Fruit fly (Drosophila melanogaster): Measurements from ENCODE around the gene Pde9.

DNA sequence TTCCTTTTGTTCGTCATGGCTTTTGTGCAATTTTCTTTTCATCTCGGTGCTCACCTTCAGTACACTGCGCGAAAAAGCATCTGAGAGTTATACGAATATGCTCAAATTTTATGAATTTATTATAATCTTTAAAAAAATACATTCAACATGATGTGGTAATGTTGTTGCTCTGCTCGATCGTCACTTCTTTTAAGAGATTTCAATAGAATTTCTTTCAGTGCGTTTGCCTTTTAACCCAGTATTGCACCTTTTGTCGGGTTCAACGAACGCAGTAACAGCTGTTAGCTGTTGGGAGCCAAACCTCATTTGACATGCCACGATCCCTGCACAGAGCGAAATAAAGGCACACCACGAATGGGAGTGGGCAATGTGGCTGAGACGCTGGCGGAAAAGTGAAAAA, 42.8 kb upstream of the Pde9 start:
- no peak for TF ChIP-seq CG8478 (optimal IDR thresholded peaks at IDR 0.05)
- no peak for TF ChIP-seq CTCF (optimal IDR thresholded peaks at IDR 0.05)

All from S2 (cell line).